Fruit fly (Drosophila melanogaster) whole organism, embryonic: ENCODE results near the gene Sfp23F.

Experiments used
- Asciz ChIP-seq: fragments of 200-800 bp; sonication (Bioruptor generic); optimal IDR thresholded peaks from 2 replicates; lab custom pipeline; 2017; ENCODE audit warnings: missing biosample characterization, mild to moderate bottlenecking, missing genetic modification characterization, missing genetic modification reagents
- BEAF-32 ChIP-seq: fragments of 200-800 bp; sonication (Bioruptor generic); optimal IDR thresholded peaks from 3 replicates; lab custom pipeline; 2017; ENCODE audit warnings: missing biosample characterization, missing genetic modification characterization, mild to moderate bottlenecking, moderate library complexity, missing genetic modification reagents
- Bdp1 ChIP-seq: fragments of 200-800 bp; sonication (Bioruptor generic); optimal IDR thresholded peaks from 3 replicates; lab custom pipeline; 2016; ENCODE audit warnings: missing biosample characterization, missing genetic modification characterization
- CG10321 ChIP-seq: fragments of 200-800 bp; sonication (Bioruptor generic); IDR thresholded peaks from 2 replicates; pipeline ENCODE4 v1.3.6; 2022; ENCODE audit warnings: missing biosample characterization, missing genetic modification characterization
- CG10462 ChIP-seq: fragments of 200-800 bp; sonication (Bioruptor generic); optimal IDR thresholded peaks from 2 replicates; lab custom pipeline; 2016; ENCODE audit warnings: missing biosample characterization, missing genetic modification characterization
- CG12104 ChIP-seq: fragments of 200-800 bp; sonication (Bioruptor generic); optimal IDR thresholded peaks from 3 replicates; lab custom pipeline; 2016; ENCODE audit warnings: missing biosample characterization, missing genetic modification characterization
- CG14014 ChIP-seq: fragments of 200-800 bp; sonication (Bioruptor generic); IDR thresholded peaks from 2 replicates; pipeline ENCODE4 v1.3.6; 2022; ENCODE audit warnings: missing biosample characterization, missing genetic modification characterization
- CG14050 ChIP-seq: fragments of 200-800 bp; sonication (Bioruptor generic); IDR thresholded peaks from 3 replicates; pipeline ENCODE4 v1.3.6; 2022; ENCODE audit warnings: missing biosample characterization, missing genetic modification characterization
- CG14710 ChIP-seq: fragments of 200-800 bp; sonication (Bioruptor generic); optimal IDR thresholded peaks from 3 replicates; lab custom pipeline; 2019; ENCODE audit warnings: missing biosample characterization, mild to moderate bottlenecking, missing genetic modification characterization, moderate library complexity
- CG1602 ChIP-seq: fragments of 200-800 bp; sonication (Bioruptor generic); optimal IDR thresholded peaks from 3 replicates; lab custom pipeline; 2016; ENCODE audit warnings: missing biosample characterization, missing genetic modification characterization
- CG17912 ChIP-seq: fragments of 200-800 bp; sonication (Bioruptor generic); optimal IDR thresholded peaks from 2 replicates; lab custom pipeline; 2018; ENCODE audit warnings: missing biosample characterization, mild to moderate bottlenecking, missing genetic modification characterization
- CG4282 ChIP-seq: fragments of 200-800 bp; sonication (Bioruptor generic); optimal IDR thresholded peaks from 2 replicates; lab custom pipeline; 2016; ENCODE audit warnings: missing biosample characterization, missing genetic modification characterization
- CG4404 ChIP-seq: fragments of 200-800 bp; sonication (Bioruptor generic); IDR thresholded peaks from 2 replicates; pipeline ENCODE4 v1.3.6; 2022; ENCODE audit warnings: missing biosample characterization, missing genetic modification characterization
- CG6765 ChIP-seq: fragments of 200-800 bp; sonication (Bioruptor generic); optimal IDR thresholded peaks from 3 replicates; lab custom pipeline; 2017; ENCODE audit warnings: missing biosample characterization, mild to moderate bottlenecking, missing genetic modification characterization
- CG7928 ChIP-seq: fragments of 200-800 bp; sonication (Bioruptor generic); optimal IDR thresholded peaks from 2 replicates; lab custom pipeline; 2017; ENCODE audit warnings: missing biosample characterization, mild to moderate bottlenecking, missing genetic modification characterization
- CG8281 ChIP-seq: fragments of 200-800 bp; sonication (Bioruptor generic); optimal IDR thresholded peaks from 2 replicates; lab custom pipeline; 2018; ENCODE audit warnings: missing biosample characterization, mild to moderate bottlenecking, missing genetic modification characterization, moderate library complexity
- CHES-1-like ChIP-seq: fragments of 200-800 bp; sonication (Bioruptor generic); optimal IDR thresholded peaks from 2 replicates; lab custom pipeline; 2016; ENCODE audit warnings: missing biosample characterization, missing genetic modification characterization
- CTCF ChIP-seq: fragments of 200-800 bp; sonication (Bioruptor generic); optimal IDR thresholded peaks from 2 replicates; lab custom pipeline; 2017; ENCODE audit warnings: missing biosample characterization, mild to moderate bottlenecking, missing genetic modification characterization, moderate library complexity
- Chrac-16 ChIP-seq: fragments of 200-800 bp; sonication (Bioruptor generic); optimal IDR thresholded peaks from 3 replicates; lab custom pipeline; 2016; ENCODE audit warnings: missing biosample characterization, missing genetic modification characterization
- CkIIα-i1 ChIP-seq: fragments of 200-800 bp; sonication (Bioruptor generic); IDR thresholded peaks from 2 replicates; pipeline ENCODE4 v1.3.6; 2022; ENCODE audit warnings: missing biosample characterization, missing genetic modification characterization
- CoRest ChIP-seq: fragments of 200-800 bp; sonication (Bioruptor generic); optimal IDR thresholded peaks from 3 replicates; lab custom pipeline; 2018; ENCODE audit warnings: missing biosample characterization, mild to moderate bottlenecking, missing genetic modification characterization, moderate library complexity
- D ChIP-seq, 2 experiments: fragments of 200-800 bp in 1 of 2; fragments of >200 bp in 1 of 2; sonication (Bioruptor generic) in 1 of 2; optimal IDR thresholded peaks; 2 replicates in 1 of 2; 3 replicates in 1 of 2; lab custom pipeline; 2017; ENCODE audit warnings: mild to moderate bottlenecking in 1 of 2, missing biosample characterization in 1 of 2, missing genetic modification characterization in 1 of 2, missing genetic modification reagents in 1 of 2
- Eip74EF ChIP-seq, 2 experiments: fragments of 200-800 bp in 1 of 2; fragments of >200 bp in 1 of 2; sonication (Bioruptor generic) in 1 of 2; optimal IDR thresholded peaks; 2 replicates each; lab custom pipeline; 2017 to 2019; ENCODE audit warnings: missing biosample characterization in 2 of 2, missing genetic modification characterization in 2 of 2, mild to moderate bottlenecking in 1 of 2, moderate library complexity in 1 of 2
- Elba2 ChIP-seq: fragments of 200-800 bp; sonication (Bioruptor generic); optimal IDR thresholded peaks from 3 replicates; lab custom pipeline; 2016; ENCODE audit warnings: missing biosample characterization, missing genetic modification characterization
- Fer2 ChIP-seq: fragments of 200-800 bp; sonication (Bioruptor generic); optimal IDR thresholded peaks from 2 replicates; lab custom pipeline; 2018; ENCODE audit warnings: missing biosample characterization, mild to moderate bottlenecking, missing genetic modification characterization, moderate library complexity
- Hmr ChIP-seq: fragments of 200-800 bp; sonication (Bioruptor generic); optimal IDR thresholded peaks from 3 replicates; lab custom pipeline; 2017; ENCODE audit warnings: mild to moderate bottlenecking, missing biosample characterization, missing genetic modification reagents, missing genetic modification characterization
- Lim3 ChIP-seq: fragments of 200-800 bp; sonication (Bioruptor generic); IDR thresholded peaks from 2 replicates; pipeline ENCODE4 v1.3.6; 2022; ENCODE audit warnings: missing biosample characterization, missing genetic modification characterization
- Lpt ChIP-seq: fragments of >200 bp; optimal IDR thresholded peaks from 2 replicates; lab custom pipeline; 2018; ENCODE audit warnings: missing biosample characterization, missing genetic modification characterization
- Mad ChIP-seq: fragments of 200-800 bp; sonication (Bioruptor generic); optimal IDR thresholded peaks from 2 replicates; lab custom pipeline; 2016; ENCODE audit warnings: missing biosample characterization, missing genetic modification characterization
- Rx ChIP-seq: fragments of 200-800 bp; sonication (Bioruptor generic); IDR thresholded peaks from 2 replicates; pipeline ENCODE4 v1.3.6; 2022; ENCODE audit warnings: missing biosample characterization, missing genetic modification characterization
- Stat92E ChIP-seq, 3 experiments: fragments of >200 bp in 2 of 3; fragments of 200-800 bp in 1 of 3; sonication (Bioruptor generic) in 1 of 3; optimal IDR thresholded peaks; 2 replicates each; lab custom pipeline; 2017 to 2019; ENCODE audit warnings: missing biosample characterization in 3 of 3, missing genetic modification characterization in 3 of 3, mild to moderate bottlenecking in 1 of 3, moderate library complexity in 1 of 3
- Xrp1 ChIP-seq: fragments of 200-800 bp; sonication (Bioruptor generic); IDR thresholded peaks from 2 replicates; pipeline ENCODE4 v1.3.6; 2022; ENCODE audit warnings: missing biosample characterization, missing genetic modification characterization
- YL-1 ChIP-seq: fragments of 200-800 bp; sonication (Bioruptor generic); optimal IDR thresholded peaks from 3 replicates; lab custom pipeline; 2017; ENCODE audit warnings: missing biosample characterization, mild to moderate bottlenecking, missing genetic modification characterization
- abd-A ChIP-seq: fragments of 200-800 bp; sonication (Bioruptor generic); optimal IDR thresholded peaks from 3 replicates; lab custom pipeline; 2019; ENCODE audit warnings: missing biosample characterization, mild to moderate bottlenecking, missing genetic modification characterization, moderate library complexity
- bcd ChIP-seq: fragments of 200-800 bp; sonication (Bioruptor generic); optimal IDR thresholded peaks from 2 replicates; lab custom pipeline; 2017; ENCODE audit warnings: missing biosample characterization, mild to moderate bottlenecking, missing genetic modification characterization
- crp ChIP-seq, 2 experiments: fragments of 200-800 bp; sonication (Bioruptor generic); optimal IDR thresholded peaks; 2 replicates in 1 of 2; 3 replicates in 1 of 2; lab custom pipeline; 2017; ENCODE audit warnings: missing biosample characterization in 2 of 2, missing genetic modification characterization in 2 of 2, mild to moderate bottlenecking in 1 of 2, moderate library complexity in 1 of 2
- fd3F ChIP-seq: fragments of 200-800 bp; sonication (Bioruptor generic); optimal IDR thresholded peaks from 2 replicates; lab custom pipeline; 2018; ENCODE audit warnings: missing biosample characterization, mild to moderate bottlenecking, missing genetic modification characterization, moderate library complexity
- grn ChIP-seq: fragments of 200-800 bp; sonication (Bioruptor generic); optimal IDR thresholded peaks from 3 replicates; lab custom pipeline; 2017; ENCODE audit warnings: missing biosample characterization, missing genetic modification characterization
- lmd ChIP-seq: fragments of 200-800 bp; sonication (Bioruptor generic); IDR thresholded peaks from 2 replicates; pipeline ENCODE4 v1.3.6; 2022; ENCODE audit warnings: missing biosample characterization, missing genetic modification characterization
- luna ChIP-seq: fragments of 200-800 bp; sonication (Bioruptor generic); optimal IDR thresholded peaks from 2 replicates; lab custom pipeline; 2016; ENCODE audit warnings: missing biosample characterization, missing genetic modification characterization
- nmo ChIP-seq: fragments of 200-800 bp; sonication (Bioruptor generic); optimal IDR thresholded peaks from 2 replicates; lab custom pipeline; 2018; ENCODE audit warnings: missing biosample characterization, mild to moderate bottlenecking, missing genetic modification characterization, moderate library complexity
- p53 ChIP-seq: fragments of 200-800 bp; sonication (Bioruptor generic); optimal IDR thresholded peaks from 2 replicates; lab custom pipeline; 2016; ENCODE audit warnings: missing biosample characterization, missing genetic modification characterization
- peb ChIP-seq: fragments of 200-800 bp; sonication (Bioruptor generic); IDR thresholded peaks from 2 replicates; pipeline ENCODE4 v1.3.6; 2022; ENCODE audit warnings: missing biosample characterization, missing genetic modification characterization
- pho ChIP-seq: fragments of 200-800 bp; sonication (Bioruptor generic); optimal IDR thresholded peaks from 2 replicates; lab custom pipeline; 2016; ENCODE audit warnings: missing biosample characterization, missing genetic modification characterization
- row ChIP-seq: fragments of 200-800 bp; sonication (Bioruptor generic); IDR thresholded peaks from 3 replicates; pipeline ENCODE4 v1.3.6; 2022; ENCODE audit warnings: missing biosample characterization, missing genetic modification characterization
- sd ChIP-seq: fragments of 200-800 bp; sonication (Bioruptor generic); optimal IDR thresholded peaks from 3 replicates; lab custom pipeline; 2018; ENCODE audit warnings: missing biosample characterization, mild to moderate bottlenecking, missing genetic modification characterization, moderate library complexity
- sr ChIP-seq: fragments of 200-800 bp; sonication (Bioruptor generic); IDR thresholded peaks from 3 replicates; pipeline ENCODE4 v1.3.6; 2022; ENCODE audit warnings: missing biosample characterization, missing genetic modification characterization
- unc-4 ChIP-seq: fragments of 200-800 bp; sonication (Bioruptor generic); IDR thresholded peaks from 2 replicates; pipeline ENCODE4 v1.3.6; 2022; ENCODE audit warnings: missing biosample characterization, missing genetic modification characterization; ENCODE audit not compliant: partially characterized antibody
- unpg ChIP-seq: fragments of 200-800 bp; sonication (Bioruptor generic); optimal IDR thresholded peaks from 3 replicates; lab custom pipeline; 2018; ENCODE audit warnings: missing biosample characterization, mild to moderate bottlenecking, missing genetic modification characterization, moderate library complexity
- usp ChIP-seq: fragments of >200 bp; optimal IDR thresholded peaks from 2 replicates; lab custom pipeline; 2017; ENCODE audit warnings: missing biosample characterization, missing genetic modification characterization
- vfl ChIP-seq: fragments of 200-800 bp; sonication (Bioruptor generic); optimal IDR thresholded peaks from 2 replicates; lab custom pipeline; 2016; ENCODE audit warnings: missing biosample characterization, missing genetic modification characterization

The Sfp23F gene

DNA sequence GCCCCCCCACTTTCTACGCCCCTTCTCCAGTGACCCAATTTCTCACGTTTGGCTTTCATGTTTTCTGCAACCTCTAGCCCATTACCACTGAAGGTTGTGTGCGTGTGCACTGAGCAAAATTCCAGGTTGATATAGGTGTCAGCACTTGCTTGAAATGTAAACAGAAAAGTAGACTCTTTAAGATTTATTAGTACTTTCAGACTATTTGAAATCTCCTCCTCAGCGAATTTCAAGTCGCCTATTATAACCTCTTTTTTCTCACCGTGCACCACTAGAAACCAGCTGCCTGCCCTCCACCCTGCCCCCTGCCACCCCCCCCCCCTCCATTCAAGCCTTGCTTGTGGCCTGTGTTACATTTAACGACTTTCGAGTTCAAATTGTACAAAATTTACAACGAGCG, 47.5 kb upstream of the Sfp23F start (continued):
- TF ChIP-seq row (GFP tag; lab: Robert Waterston, UW) (peak; percentile 64), crp (GFP tag; optimal IDR thresholded peaks at IDR 0.05; lab: Kevin White, UChicago) (no peak), CG17912 (no peak), CkIIα-i1 (GFP tag; lab: Robert Waterston, UW) (no peak), lmd (GFP tag; lab: Robert Waterston, UW) (peak; percentile 66), CG14050 (0 out of 3 replicates have a peak, but pooled peaks have one; percentile 23), usp (GFP tag; lab: Kevin White, UChicago) (no peak), abd-A (no peak), unpg (GFP tag; lab: Kevin White, UChicago) (peak; percentile 42), CG4282 (GFP tag; lab: Kevin White, UChicago) (no peak), Hmr (GFP tag; lab: Kevin White, UChicago) (peak; percentile 53), CTCF (no peak), Elba2 (GFP tag; lab: Kevin White, UChicago) (no peak), sd (tag; lab: Kevin White, UChicago) (no peak), Lpt (GFP tag; lab: Kevin White, UChicago) (no peak), BEAF-32 (no peak), peb (GFP tag; lab: Robert Waterston, UW) (peak; percentile 52; the same call in 1 of the 2 replicates), CG4404 (GFP tag; lab: Robert Waterston, UW) (peak; percentile 32), sr (GFP tag; lab: Robert Waterston, UW) (no peak; the same call in 2 of the 3 replicates), CG14014 (GFP tag; lab: Robert Waterston, UW) (peak; percentile 47; the same call in 1 of the 2 replicates), luna (GFP tag; lab: Kevin White, UChicago) (no peak), D (optimal IDR thresholded peaks at IDR 0.05; lab: Kevin White, UChicago) (no peak), D (GFP tag; optimal IDR thresholded peaks at IDR 0.05; lab: Kevin White, UChicago) (peak; percentile 45), fd3F (no peak), vfl (GFP tag; lab: Kevin White, UChicago) (no peak), bcd (GFP tag; lab: Kevin White, UChicago) (peak; percentile 25), CHES-1-like (GFP tag; lab: Kevin White, UChicago) (no peak), nmo (GFP tag; lab: Kevin White, UChicago) (peak; percentile 48), Mad (no peak), CG12104 (no peak), Rx (GFP tag; lab: Robert Waterston, UW) (peak; percentile 54), CG8281 (tag; lab: Kevin White, UChicago) (no peak), Chrac-16 (GFP tag; lab: Kevin White, UChicago) (peak; percentile 26), CG1602 (GFP tag; lab: Kevin White, UChicago) (peak; percentile 2), Stat92E (GFP tag; optimal IDR thresholded peaks at IDR 0.05; lab: Kevin White, UChicago) (no peak), CG10321 (GFP tag; lab: Robert Waterston, UW) (no peak), CG6765 (GFP tag; lab: Kevin White, UChicago) (no peak), Xrp1 (GFP tag; lab: Robert Waterston, UW) (peak; percentile 63), YL-1 (GFP tag; lab: Kevin White, UChicago) (no peak), CoRest (peak; percentile 13), unc-4 (GFP tag; lab: Robert Waterston, UW) (no peak), pho (GFP tag; lab: Kevin White, UChicago) (no peak), Eip74EF (GFP tag; optimal IDR thresholded peaks at IDR 0.05; lab: Kevin White, UChicago) (no peak), p53 (GFP tag; lab: Kevin White, UChicago) (no peak), Fer2 (no peak), CG14710 (tag; lab: Kevin White, UChicago) (peak; percentile 34), CG10462 (GFP tag; lab: Kevin White, UChicago) (no peak), Asciz (GFP tag; lab: Kevin White, UChicago) (peak; percentile 8), Bdp1 (GFP tag; lab: Kevin White, UChicago) (no peak), CG7928 (no peak), Lim3 (GFP tag; lab: Robert Waterston, UW) (no peak), grn (no peak)
